Worm (Caenorhabditis elegans) whole organism, L2 larva: ENCODE data around the gene ZC487.2.

Experiments used
- F13H6.1 ChIP-seq: sonication (generic microtip); optimal IDR thresholded peaks from 2 replicates; lab custom pipeline; 2016; ENCODE audit warnings: missing genetic modification characterization, missing compliant biosample characterization
- R02D3.7 ChIP-seq: fragments of 150-350 bp; optimal IDR thresholded peaks from 2 replicates; lab custom pipeline; 2014; ENCODE audit warnings: missing biosample characterization, missing genetic modification characterization
- Y55F3AM.14 ChIP-seq: fragments of 200-800 bp; sonication (Bioruptor generic); optimal IDR thresholded peaks from 2 replicates; lab custom pipeline; 2018; ENCODE audit warnings: mild to moderate bottlenecking, missing genetic modification characterization, missing compliant biosample characterization
- ZK546.5 ChIP-seq: sonication (generic microtip); optimal IDR thresholded peaks from 2 replicates; lab custom pipeline; 2017; ENCODE audit warnings: missing biosample characterization, missing genetic modification characterization
- alr-1 ChIP-seq: fragments of 150-350 bp; optimal IDR thresholded peaks from 2 replicates; lab custom pipeline; 2014; ENCODE audit warnings: missing biosample characterization, missing genetic modification characterization
- aly-2 ChIP-seq: fragments of 150-350 bp; optimal IDR thresholded peaks from 2 replicates; lab custom pipeline; 2014; ENCODE audit warnings: missing biosample characterization, missing genetic modification characterization
- ama-1 ChIP-seq: fragments of 150-350 bp; optimal IDR thresholded peaks from 2 replicates; lab custom pipeline; 2018; ENCODE audit warnings: inconsistent platforms
- blmp-1 ChIP-seq: sonication (generic microtip); optimal IDR thresholded peaks from 2 replicates; lab custom pipeline; 2017; ENCODE audit warnings: missing genetic modification characterization, mild to moderate bottlenecking, missing compliant biosample characterization, antibody characterized with exemption, moderate library complexity; ENCODE audit not compliant: insufficient read depth
- ceh-16 ChIP-seq: fragments of 150-350 bp; optimal IDR thresholded peaks from 2 replicates; lab custom pipeline; 2014; ENCODE audit warnings: missing biosample characterization, missing genetic modification characterization
- ceh-82 ChIP-seq: fragments of 150-350 bp; optimal IDR thresholded peaks from 2 replicates; lab custom pipeline; 2014; ENCODE audit warnings: missing biosample characterization, missing genetic modification characterization
- dmd-4 ChIP-seq: sonication (generic microtip); optimal IDR thresholded peaks from 2 replicates; lab custom pipeline; 2017; ENCODE audit warnings: missing biosample characterization, missing genetic modification characterization
- fos-1 ChIP-seq: fragments of 150-350 bp; optimal IDR thresholded peaks from 2 replicates; lab custom pipeline; 2014; ENCODE audit warnings: missing biosample characterization, missing genetic modification characterization
- gmeb-1 ChIP-seq: fragments of 150-350 bp; optimal IDR thresholded peaks from 2 replicates; lab custom pipeline; 2014; ENCODE audit warnings: missing biosample characterization, missing genetic modification characterization
- lin-11 ChIP-seq: fragments of 150-350 bp; sonication (generic microtip); optimal IDR thresholded peaks from 2 replicates; lab custom pipeline; 2014; ENCODE audit warnings: missing biosample characterization, missing genetic modification characterization, inconsistent platforms, mixed read lengths
- mab-5 ChIP-seq: fragments of 150-350 bp; optimal IDR thresholded peaks from 2 replicates; lab custom pipeline; 2014; ENCODE audit warnings: missing biosample characterization, missing genetic modification characterization
- mbf-1 ChIP-seq: sonication (generic microtip); optimal IDR thresholded peaks from 2 replicates; lab custom pipeline; 2017; ENCODE audit warnings: missing biosample characterization, missing genetic modification characterization
- mdl-1 ChIP-seq, 2 experiments: fragments of 150-350 bp in 1 of 2; sonication (generic microtip) in 1 of 2; optimal IDR thresholded peaks; 2 replicates each; lab custom pipeline; 2017; ENCODE audit warnings: missing biosample characterization in 2 of 2, missing genetic modification characterization in 2 of 2
- nhr-10 ChIP-seq: sonication (generic microtip); optimal IDR thresholded peaks from 2 replicates; lab custom pipeline; 2017; ENCODE audit warnings: missing biosample characterization, missing genetic modification characterization
- nhr-12 ChIP-seq: fragments of 150-350 bp; optimal IDR thresholded peaks from 2 replicates; lab custom pipeline; 2014; ENCODE audit warnings: missing biosample characterization, missing genetic modification characterization
- nhr-129 ChIP-seq: fragments of 150-350 bp; optimal IDR thresholded peaks from 2 replicates; lab custom pipeline; 2014; ENCODE audit warnings: missing biosample characterization, missing genetic modification characterization
- nhr-21 ChIP-seq: fragments of 150-350 bp; optimal IDR thresholded peaks from 2 replicates; lab custom pipeline; 2014; ENCODE audit warnings: missing biosample characterization, missing genetic modification characterization
- nhr-23 ChIP-seq: fragments of 150-350 bp; optimal IDR thresholded peaks from 2 replicates; lab custom pipeline; 2014; ENCODE audit warnings: missing biosample characterization, missing genetic modification reagents, missing genetic modification characterization
- nhr-237 ChIP-seq: fragments of 150-350 bp; optimal IDR thresholded peaks from 2 replicates; lab custom pipeline; 2014; ENCODE audit warnings: missing biosample characterization, missing genetic modification characterization
- nhr-25 ChIP-seq: fragments of 150-350 bp; sonication (generic microtip); optimal IDR thresholded peaks from 3 replicates; lab custom pipeline; 2014; ENCODE audit warnings: missing biosample characterization, missing genetic modification characterization
- sem-4 ChIP-seq: fragments of 150-350 bp; optimal IDR thresholded peaks from 2 replicates; lab custom pipeline; 2014; ENCODE audit warnings: missing biosample characterization, missing genetic modification reagents, missing genetic modification characterization
- skn-1 ChIP-seq: sonication (generic microtip); optimal IDR thresholded peaks from 2 replicates; lab custom pipeline; 2017; ENCODE audit warnings: missing biosample characterization, missing genetic modification characterization
- sma-3 ChIP-seq: sonication (generic microtip); optimal IDR thresholded peaks from 2 replicates; lab custom pipeline; 2016; ENCODE audit warnings: missing genetic modification reagents, missing genetic modification characterization, missing compliant biosample characterization
- sma-9 ChIP-seq, 2 experiments: fragments of 150-350 bp in 1 of 2; sonication (generic microtip) in 1 of 2; optimal IDR thresholded peaks; 2 replicates each; lab custom pipeline; 2014 to 2016; ENCODE audit warnings: missing genetic modification characterization in 2 of 2, mild to moderate bottlenecking in 1 of 2, missing biosample characterization in 1 of 2, missing compliant biosample characterization in 1 of 2, missing genetic modification reagents in 1 of 2, moderate library complexity in 1 of 2
- unc-39 ChIP-seq: fragments of 150-350 bp; optimal IDR thresholded peaks from 2 replicates; lab custom pipeline; 2014; ENCODE audit warnings: missing biosample characterization, missing genetic modification characterization
- unc-55 ChIP-seq: fragments of 150-350 bp; sonication (generic microtip); optimal IDR thresholded peaks from 3 replicates; lab custom pipeline; 2014; ENCODE audit warnings: missing biosample characterization, missing genetic modification reagents, missing genetic modification characterization
- unc-62 ChIP-seq: fragments of 150-350 bp; optimal IDR thresholded peaks from 2 replicates; lab custom pipeline; 2014; ENCODE audit warnings: missing biosample characterization, missing genetic modification reagents, missing genetic modification characterization
- zag-1 ChIP-seq: fragments of 150-350 bp; optimal IDR thresholded peaks from 2 replicates; lab custom pipeline; 2014; ENCODE audit warnings: missing biosample characterization, missing genetic modification characterization
- ztf-1 ChIP-seq: fragments of 200-800 bp; sonication (Bioruptor generic); conservative IDR thresholded peaks from 2 replicates; pipeline ENCODE4 v1.3.6; 2022; ENCODE audit warnings: missing genetic modification characterization, missing compliant biosample characterization
- ztf-4 ChIP-seq: fragments of 150-350 bp; optimal IDR thresholded peaks from 2 replicates; lab custom pipeline; 2014; ENCODE audit warnings: missing biosample characterization, missing genetic modification characterization

Gene ZC487.2

ce11 chrV:6767576-6767975 is 45.3 kb upstream of the ZC487.2 start:
- TF ChIP-seq sem-4 = no peak
- TF ChIP-seq fos-1 (tag; lab: Kevin White, UChicago) = no peak
- no peak for TF ChIP-seq blmp-1 (tag; lab: Kevin White, UChicago)
- no peak for TF ChIP-seq alr-1
- no peak for TF ChIP-seq ztf-4
- no peak for TF ChIP-seq nhr-10 (tag; lab: Kevin White, UChicago)
- no peak for TF ChIP-seq zag-1 (tag; lab: Kevin White, UChicago)
- no peak for TF ChIP-seq nhr-23 (tag; lab: Kevin White, UChicago)
- TF ChIP-seq unc-39 (tag; lab: Kevin White, UChicago) = no peak

DNA sequence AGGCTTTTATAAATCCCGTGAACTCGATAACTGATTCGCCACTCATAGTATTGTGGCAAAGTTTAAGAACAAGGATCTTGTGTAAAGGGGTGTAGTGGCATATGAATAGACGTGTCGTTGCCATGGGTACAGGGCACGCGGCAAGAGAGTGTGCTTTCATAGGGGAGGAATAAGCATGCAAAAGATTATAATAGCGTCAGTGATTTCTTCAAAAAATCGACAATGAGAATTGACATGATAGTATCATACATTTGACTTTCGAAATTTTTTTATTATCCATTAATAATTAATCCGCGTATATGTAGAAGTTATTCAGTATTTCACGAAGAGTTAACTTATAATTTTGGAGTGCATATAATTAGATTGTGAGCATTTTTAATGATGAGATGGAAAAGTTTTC is 42.7 kb upstream of the ZC487.2 start, which contains the start of gene bbs-8:
Gene bbs-8, minus strand, starts transcription at position 101 of the 400 bp plus-strand sequence.
- TF ChIP-seq nhr-21 (tag; lab: Kevin White, UChicago) = no peak
- no peak for TF ChIP-seq ceh-16 (tag; lab: Kevin White, UChicago)
- no peak for TF ChIP-seq sem-4
- no peak for TF ChIP-seq ama-1
- no peak for TF ChIP-seq mbf-1 (tag; lab: Kevin White, UChicago)

ce11 chrV:6762361-6762760 is 40.1 kb upstream of the ZC487.2 start, which contains the start of gene T25F10.4:
T25F10.4 (minus strand) TSS chrV:6762461.
- TF ChIP-seq nhr-12 = no peak
- TF ChIP-seq mdl-1 (tag; optimal IDR thresholded peaks at IDR 0.05; lab: Kevin White, UChicago) = no peak
- TF ChIP-seq nhr-23 (tag; lab: Kevin White, UChicago) = no peak
- no peak for TF ChIP-seq ceh-82
- no peak for TF ChIP-seq lin-11 (tag; lab: Kevin White, UChicago)
- no peak for TF ChIP-seq sma-9 (GFP tag; optimal IDR thresholded peaks at IDR 0.05; lab: Kevin White, UChicago)
- no peak for TF ChIP-seq sma-9 (tag; optimal IDR thresholded peaks at IDR 0.05; lab: Kevin White, UChicago)
- no peak for TF ChIP-seq unc-62 (GFP tag; lab: Kevin White, UChicago)
- TF ChIP-seq nhr-129 (tag; lab: Kevin White, UChicago) = no peak
- TF ChIP-seq aly-2 = no peak
- no peak for TF ChIP-seq nhr-21 (tag; lab: Kevin White, UChicago)
- TF ChIP-seq skn-1 (tag; lab: Kevin White, UChicago) = no peak
- TF ChIP-seq nhr-25 (tag; lab: Kevin White, UChicago) = no peak
- no peak for TF ChIP-seq sma-3 (GFP tag; lab: Kevin White, UChicago)
- no peak for TF ChIP-seq fos-1 (tag; lab: Kevin White, UChicago)
- no peak for TF ChIP-seq ceh-16 (tag; lab: Kevin White, UChicago)
- no peak for TF ChIP-seq gmeb-1 (tag; lab: Kevin White, UChicago)
- no peak for TF ChIP-seq nhr-237 (tag; lab: Kevin White, UChicago)
- no peak for TF ChIP-seq R02D3.7 (tag; lab: Kevin White, UChicago)

ce11 chrV:6758017-6758416 is 35.7 kb upstream of the ZC487.2 start, which contains the start of gene dbl-1:
dbl-1 (plus strand) TSS chrV:6758135.
- TF ChIP-seq nhr-237 (tag; lab: Kevin White, UChicago) (no peak), unc-55 (GFP tag; lab: Kevin White, UChicago) (no peak)

DNA sequence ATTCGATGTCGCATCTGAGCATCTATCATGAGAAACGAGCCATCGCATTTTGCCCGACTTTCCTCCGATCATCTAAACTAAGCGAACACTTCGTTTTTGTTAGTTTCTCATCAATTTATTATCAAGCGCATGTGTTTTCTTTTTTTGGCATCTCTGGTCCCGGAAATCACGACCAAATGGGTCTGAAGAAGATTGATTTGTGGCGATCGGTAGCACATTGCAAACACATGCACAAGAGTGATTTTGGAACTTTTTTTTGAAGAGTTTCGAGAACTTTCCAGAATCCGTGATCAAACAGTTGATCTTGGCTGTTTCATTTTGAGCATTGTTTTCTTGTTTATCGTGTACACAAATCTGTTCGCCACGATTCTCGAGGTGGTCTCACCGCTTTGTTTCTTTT is 31.0 kb upstream of the ZC487.2 start:
- no peak for TF ChIP-seq sem-4
- no peak for TF ChIP-seq R02D3.7 (tag; lab: Kevin White, UChicago)

- peak; percentile 46 for TF ChIP-seq F13H6.1
- TF ChIP-seq sma-9 (GFP tag; optimal IDR thresholded peaks at IDR 0.05; lab: Kevin White, UChicago) = peak; percentile 52
- TF ChIP-seq sma-9 (tag; optimal IDR thresholded peaks at IDR 0.05; lab: Kevin White, UChicago) = no peak
- TF ChIP-seq nhr-23 (tag; lab: Kevin White, UChicago) = no peak
- no peak for TF ChIP-seq nhr-12
- no peak for TF ChIP-seq ZK546.5
- no peak for TF ChIP-seq nhr-237 (tag; lab: Kevin White, UChicago)
- no peak for TF ChIP-seq aly-2
- TF ChIP-seq unc-39 (tag; lab: Kevin White, UChicago) = no peak
- TF ChIP-seq ztf-1 (GFP tag; lab: Robert Waterston, UW) = no peak
- TF ChIP-seq nhr-129 (tag; lab: Kevin White, UChicago) = peak; percentile 34
- TF ChIP-seq unc-62 (GFP tag; lab: Kevin White, UChicago) = no peak
- peak; percentile 34 for TF ChIP-seq mab-5 (tag; lab: Kevin White, UChicago)
- no peak for TF ChIP-seq dmd-4
- TF ChIP-seq mdl-1 (tag; optimal IDR thresholded peaks at IDR 0.05; lab: Kevin White, UChicago) = no peak
- TF ChIP-seq sem-4 = no peak
- no peak for TF ChIP-seq Y55F3AM.14 (GFP tag; lab: Kevin White, UChicago)
- TF ChIP-seq, all 48 proteins: peak for 4
Observed at ce11 chrV:6751493-6752100, 29.3 kb upstream of the ZC487.2 start.
